Fruit fly (Drosophila melanogaster) ovary, adult (tissue): ENCODE measurements around the gene Pmvk.

ENCODE experiments used
- CG17801 ChIP-seq: fragments of 200-800 bp; optimal IDR thresholded peaks from 2 replicates; lab custom pipeline; 2019; ENCODE audit warnings: missing biosample characterization, mild to moderate bottlenecking, missing genetic modification characterization, moderate library complexity; ENCODE audit not compliant: partially characterized antibody

Gene Pmvk

DNA sequence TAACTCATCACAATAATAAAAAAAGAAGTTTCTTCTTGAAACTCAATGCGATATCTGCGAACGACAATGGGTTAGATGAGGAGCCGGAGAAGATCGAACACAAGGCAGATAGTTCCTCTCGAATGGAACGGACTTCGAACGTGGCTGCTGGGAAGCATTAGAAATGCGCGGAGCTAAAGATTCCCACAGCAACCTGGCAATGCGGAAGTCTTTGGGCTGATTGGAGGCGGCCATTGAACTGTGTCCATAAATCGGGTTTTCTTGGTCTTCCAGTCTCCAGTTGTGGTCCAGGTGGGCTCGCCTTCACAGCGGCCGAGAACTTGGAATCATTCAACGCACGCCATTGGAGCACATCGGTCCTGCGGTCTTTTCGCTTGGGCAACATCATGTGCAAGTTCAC lies 39.8 kb downstream of the Pmvk start, which contains the start of gene CG13081:
CG13081 (plus strand) TSS at position 301 of the 400 bp plus-strand sequence.
- TF ChIP-seq CG17801 (GFP tag; lab: Kevin White, UChicago), result no peak

dm6 chr2L:19537779-19538456 lies 42.2 kb downstream of the Pmvk start, which contains the start of gene CG13082:
Gene CG13082 (plus strand): TSS chr2L:19538425.
- TF ChIP-seq CG17801 (GFP tag; lab: Kevin White, UChicago), result no peak

DNA sequence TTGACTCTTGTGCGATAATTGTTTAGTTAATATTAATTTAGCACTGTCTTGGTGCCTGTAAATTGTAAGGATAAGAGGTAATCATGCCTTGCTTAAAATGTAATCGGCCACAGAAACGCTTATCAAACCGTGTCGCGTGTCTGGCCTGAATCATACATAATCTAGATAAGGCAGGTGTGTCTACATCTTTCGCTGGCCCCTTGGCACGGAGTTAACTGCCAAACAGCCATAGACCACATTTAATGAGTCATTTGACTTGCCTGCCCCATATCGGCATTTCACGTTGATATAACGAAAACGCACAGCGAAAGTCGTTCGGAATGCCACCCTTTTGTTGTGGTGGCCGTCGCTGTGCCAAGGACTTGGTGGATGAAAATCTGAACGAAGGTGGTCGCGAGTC lies 44.9 kb downstream of the Pmvk start, which contains the start of gene CG31697:
CG31697 (plus strand) TSS at position 215 of the 400 bp plus-strand sequence.
- TF ChIP-seq CG17801 (GFP tag; lab: Kevin White, UChicago), result no peak

DNA sequence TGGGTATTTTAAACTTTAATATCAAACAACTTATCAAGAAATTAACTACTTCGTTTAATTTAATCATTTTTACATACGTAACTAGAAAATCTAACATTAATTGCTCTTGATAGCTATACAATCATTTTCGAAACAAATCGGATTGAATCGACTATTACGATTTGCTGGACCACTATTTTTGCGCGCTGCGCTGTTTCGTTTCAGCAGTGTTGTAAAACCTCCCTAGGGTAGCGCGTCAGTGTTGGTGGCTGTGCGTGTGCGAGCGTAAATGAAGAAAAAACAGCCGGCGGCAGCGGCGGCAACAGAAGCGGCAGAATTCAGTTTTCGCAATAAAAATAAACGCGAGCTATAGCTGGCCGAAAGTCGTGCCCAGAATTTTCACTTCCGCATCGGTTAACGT lies 46.9 kb downstream of the Pmvk start, which contains the start of gene CG33116:
CG33116 (plus strand) TSS at position 233 of the 400 bp plus-strand sequence.
- peak; percentile 80 for TF ChIP-seq CG17801 (GFP tag; lab: Kevin White, UChicago)

DNA sequence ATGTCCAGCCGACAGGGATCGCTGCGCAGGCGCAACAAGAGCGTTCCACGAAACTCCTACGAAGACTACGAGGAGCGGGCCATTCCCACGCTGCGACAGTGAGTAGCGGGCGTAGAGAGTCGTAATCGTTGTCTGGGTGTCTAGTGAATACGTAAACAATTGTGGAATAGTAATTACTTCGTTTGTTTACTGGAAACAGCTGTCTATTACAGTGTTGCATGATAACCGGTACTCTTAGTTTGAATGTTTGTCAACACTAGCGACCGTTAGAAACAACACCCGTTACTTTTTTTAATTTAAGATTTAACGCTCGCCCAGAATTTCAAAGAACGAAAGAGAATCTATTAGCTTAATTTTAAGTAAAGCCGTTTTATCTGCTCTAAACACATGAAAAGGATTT lies 50.1 kb downstream of the Pmvk start, which contains the start of gene CG10165:
CG10165 (minus strand) TSS at position 214 of the 400 bp plus-strand sequence.
- peak; percentile 20 for TF ChIP-seq CG17801 (GFP tag; lab: Kevin White, UChicago)
